Fruit fly (Drosophila melanogaster): Measurements from ENCODE around the gene dnd.
A peak's percentile ranks its signal among the peaks of the same experiment; 100 is the strongest.

dnd gene

DNA sequence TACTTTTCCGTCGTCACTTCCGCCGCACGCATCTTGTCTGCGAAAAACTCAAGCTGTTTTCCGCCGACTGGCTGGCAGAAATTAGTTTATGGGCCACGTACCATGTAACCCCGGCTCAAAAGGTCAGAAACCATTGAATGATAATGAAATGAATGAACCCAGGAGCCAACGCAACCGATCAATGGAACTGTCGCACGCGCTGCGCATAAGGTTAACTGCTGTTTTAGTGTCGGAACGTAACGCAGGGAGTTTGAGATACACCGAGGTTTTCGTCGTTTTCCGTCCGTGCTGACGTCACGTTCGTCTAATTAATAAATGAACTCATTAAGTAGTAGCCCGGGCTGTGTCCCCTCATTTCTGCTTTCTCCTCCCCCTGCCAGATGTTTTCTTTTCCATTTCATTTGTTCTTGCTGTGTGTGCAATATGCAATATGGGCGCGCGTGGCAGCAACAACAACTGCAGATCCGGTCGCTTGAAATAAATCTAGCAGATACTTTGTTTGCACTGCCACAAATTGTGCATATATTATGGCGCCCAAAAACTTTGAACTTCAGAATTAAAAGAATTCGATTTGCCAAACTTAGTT, 28.8 kb downstream of the dnd start (continued):
- TF ChIP-seq Doc3 (GFP tag; IDR thresholded peaks at IDR 0.05; ENCODE audit: partially characterized antibody) (no peak), CG16813 (GFP tag; IDR thresholded peaks at IDR 0.05; ENCODE audit: partially characterized antibody) (no peak), CG7357 (GFP tag; IDR thresholded peaks at IDR 0.05) (no peak), bab2 (GFP tag; optimal IDR thresholded peaks at IDR 0.05) (no peak), CG10979 (tag; optimal IDR thresholded peaks at IDR 0.05) (no peak), Xrp1 (GFP tag; IDR thresholded peaks at IDR 0.05) (0 out of 2 replicates have a peak, but pooled peaks have one; percentile 8), kni (GFP tag; optimal IDR thresholded peaks at IDR 0.05) (peak; percentile 53), PHDP (tag; optimal IDR thresholded peaks at IDR 0.05) (no peak), CG12236 (GFP tag; optimal IDR thresholded peaks at IDR 0.05) (no peak), CG14014 (GFP tag; IDR thresholded peaks at IDR 0.05) (no peak)

DNA sequence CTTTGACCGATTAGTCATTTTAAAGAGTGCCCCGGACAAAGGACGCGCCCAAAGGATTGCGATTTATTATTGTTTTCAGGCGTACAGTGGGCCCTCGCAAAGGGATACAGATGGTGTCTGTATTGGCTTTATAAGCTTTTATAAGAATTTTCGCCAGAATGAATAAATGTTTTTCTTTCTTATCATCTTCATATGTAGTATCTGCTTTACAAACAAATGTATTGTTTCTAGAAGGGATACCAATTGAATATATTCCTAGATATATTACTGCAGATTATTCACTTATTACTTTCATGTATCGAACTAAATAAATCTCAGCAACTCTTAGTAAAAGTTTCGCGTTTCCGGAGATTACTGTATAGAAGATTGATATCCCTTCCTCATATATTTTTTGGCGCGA, 29.6 kb downstream of the dnd start:
- TF ChIP-seq usp (GFP tag; optimal IDR thresholded peaks at IDR 0.05), result no peak
- TF ChIP-seq MTF-1 (GFP tag; optimal IDR thresholded peaks at IDR 0.05; ENCODE audit: borderline replicate concordance), result no peak
- TF ChIP-seq tap (tag; optimal IDR thresholded peaks at IDR 0.05), result no peak
- peak; percentile 24 for TF ChIP-seq dmrt11E (tag; optimal IDR thresholded peaks at IDR 0.05)
- no peak for TF ChIP-seq CG9437 (GFP tag; optimal IDR thresholded peaks at IDR 0.05)
- no peak for TF ChIP-seq CG4854 (GFP tag; optimal IDR thresholded peaks at IDR 0.05)
- no peak for TF ChIP-seq CG17361 (GFP tag; IDR thresholded peaks at IDR 0.05)
- no peak for TF ChIP-seq CG11093 (GFP tag; IDR thresholded peaks at IDR 0.05)
- no peak for TF ChIP-seq al (GFP tag; IDR thresholded peaks at IDR 0.05)
- TF ChIP-seq sens (GFP tag), result peak; percentile 70
- no peak for TF ChIP-seq ro (GFP tag; IDR thresholded peaks at IDR 0.05)
- TF ChIP-seq CG13296 (GFP tag; optimal IDR thresholded peaks at IDR 0.05), result no peak
- TF ChIP-seq Dad (GFP tag; optimal IDR thresholded peaks at IDR 0.05), result no peak
- TF ChIP-seq grau (tag; optimal IDR thresholded peaks at IDR 0.05), result peak; percentile 79
- TF ChIP-seq CG32532 (GFP tag; IDR thresholded peaks at IDR 0.05), result no peak
- TF ChIP-seq CG17385 (GFP tag; optimal IDR thresholded peaks at IDR 0.05), result no peak
- peak in 1 of 3 experiments; percentile 7 for TF ChIP-seq lola (GFP tag; optimal IDR thresholded peaks at IDR 0.05)
- TF ChIP-seq Optix (GFP tag; IDR thresholded peaks at IDR 0.05), result no peak
- TF ChIP-seq pnt (GFP tag; optimal IDR thresholded peaks at IDR 0.05), result no peak
- TF ChIP-seq zfh2 (GFP tag; optimal IDR thresholded peaks at IDR 0.05), result no peak
- no peak for TF ChIP-seq dysf (GFP tag; IDR thresholded peaks at IDR 0.05)
- no peak for TF ChIP-seq BEAF-32 (GFP tag; optimal IDR thresholded peaks at IDR 0.05)
- no peak for TF ChIP-seq shn (GFP tag; optimal IDR thresholded peaks at IDR 0.05)
- TF ChIP-seq CG10979 (tag; optimal IDR thresholded peaks at IDR 0.05), result peak; percentile 10
- peak; percentile 1 for TF ChIP-seq gem (tag; optimal IDR thresholded peaks at IDR 0.05)
- no peak for TF ChIP-seq Hr78 (GFP tag; optimal IDR thresholded peaks at IDR 0.05)
- TF ChIP-seq row (GFP tag; IDR thresholded peaks at IDR 0.05), result 0 out of 3 replicates have a peak, but pooled peaks have one; percentile 7
- no peak for TF ChIP-seq Usf (GFP tag; optimal IDR thresholded peaks at IDR 0.05)
- no peak for TF ChIP-seq gro (GFP tag; optimal IDR thresholded peaks at IDR 0.05)
- TF ChIP-seq yki (optimal IDR thresholded peaks at IDR 0.05), result no peak
- no peak for TF ChIP-seq vfl (GFP tag; optimal IDR thresholded peaks at IDR 0.05)
- TF ChIP-seq CG15696 (tag; optimal IDR thresholded peaks at IDR 0.05), result peak; percentile 46
- TF ChIP-seq CG13123 (GFP tag; optimal IDR thresholded peaks at IDR 0.05), result no peak
- 0 out of 2 replicates have a peak, but pooled peaks have one; percentile 5 for TF ChIP-seq ranshi (GFP tag; IDR thresholded peaks at IDR 0.05)
- no peak for TF ChIP-seq fd3F (GFP tag; optimal IDR thresholded peaks at IDR 0.05)
- no peak for TF ChIP-seq seq (GFP tag; IDR thresholded peaks at IDR 0.05)
- TF ChIP-seq Ada2b (GFP tag; IDR thresholded peaks at IDR 0.05), result no peak
- no peak for TF ChIP-seq CG7839 (tag; optimal IDR thresholded peaks at IDR 0.05)
- TF ChIP-seq Xbp1 (GFP tag; optimal IDR thresholded peaks at IDR 0.05), result no peak
- TF ChIP-seq bsh (GFP tag; optimal IDR thresholded peaks at IDR 0.05), result no peak
- TF ChIP-seq unc-4 (GFP tag; IDR thresholded peaks at IDR 0.05; ENCODE audit: partially characterized antibody), result no peak

Data from whole organism, embryonic.